Worm (Caenorhabditis elegans): ENCODE data around the gene F14H12.6.

ce11 chrX:4353318-4353717 is 4.0 kb downstream of the F14H12.6 start, which contains the start of gene col-165:
- TF ChIP-seq lim-6 (tag; optimal IDR thresholded peaks at IDR 0.05): no peak
- TF ChIP-seq C08G9.2 (tag; optimal IDR thresholded peaks at IDR 0.05): no peak
- TF ChIP-seq ref-2 (tag; optimal IDR thresholded peaks at IDR 0.05): no peak
- TF ChIP-seq lin-11 (tag; optimal IDR thresholded peaks at IDR 0.05): no peak
